Fruit fly (Drosophila melanogaster) whole organism, prepupa: ENCODE data around the gene sunn.

ENCODE experiments used
- Blimp-1 ChIP-seq: fragments of 200-800 bp; sonication (Bioruptor generic); optimal IDR thresholded peaks from 3 replicates; lab custom pipeline; 2017; ENCODE audit warnings: missing biosample characterization, missing genetic modification characterization, mild to moderate bottlenecking, moderate library complexity, missing genetic modification reagents
- CG7368 ChIP-seq: fragments of 200-800 bp; sonication (Bioruptor generic); optimal IDR thresholded peaks from 3 replicates; lab custom pipeline; 2016; ENCODE audit warnings: missing biosample characterization, missing genetic modification characterization
- CG8632 ChIP-seq: fragments of 200-800 bp; sonication (Bioruptor generic); optimal IDR thresholded peaks from 3 replicates; lab custom pipeline; 2016; ENCODE audit warnings: missing biosample characterization, missing genetic modification characterization
- Ets96B ChIP-seq: fragments of 200-800 bp; optimal IDR thresholded peaks from 2 replicates; lab custom pipeline; 2019; ENCODE audit warnings: missing biosample characterization, mild to moderate bottlenecking, missing genetic modification characterization, moderate library complexity
- Hr39 ChIP-seq: fragments of 200-800 bp; sonication (Bioruptor generic); optimal IDR thresholded peaks from 2 replicates; lab custom pipeline; 2016; ENCODE audit warnings: missing biosample characterization, missing genetic modification characterization
- OdsH ChIP-seq: fragments of 200-800 bp; sonication (Bioruptor generic); optimal IDR thresholded peaks from 3 replicates; lab custom pipeline; 2016; ENCODE audit warnings: missing biosample characterization, missing genetic modification characterization
- vri ChIP-seq: fragments of 200-800 bp; sonication (Bioruptor generic); optimal IDR thresholded peaks from 3 replicates; lab custom pipeline; 2016; ENCODE audit warnings: missing biosample characterization, mild to moderate bottlenecking, missing genetic modification characterization

dm6 chr3L:11680298-11680697, 47.9 kb upstream of the sunn start, which contains the start of gene CG32085:
- TF ChIP-seq Hr39 (GFP tag; lab: Kevin White, UChicago) (no peak), Ets96B (tag; lab: Kevin White, UChicago) (no peak), CG8632 (GFP tag; lab: Kevin White, UChicago) (no peak), OdsH (GFP tag; lab: Kevin White, UChicago) (peak; percentile 18), CG7368 (GFP tag; lab: Kevin White, UChicago) (no peak), Blimp-1 (GFP tag; lab: Kevin White, UChicago) (no peak), vri (GFP tag; lab: Kevin White, UChicago) (no peak)
